Worm (Caenorhabditis elegans) whole organism, L2 larva: Measurements from ENCODE around the gene T06A1.1.

Experiments
- C34F6.9 ChIP-seq: fragments of 150-350 bp; optimal IDR thresholded peaks from 2 replicates; lab custom pipeline; 2014; ENCODE audit warnings: missing biosample characterization, missing genetic modification characterization
- Y55F3AM.14 ChIP-seq: fragments of 200-800 bp; sonication (Bioruptor generic); optimal IDR thresholded peaks from 2 replicates; lab custom pipeline; 2018; ENCODE audit warnings: mild to moderate bottlenecking, missing genetic modification characterization, missing compliant biosample characterization
- ZK546.5 ChIP-seq: sonication (generic microtip); optimal IDR thresholded peaks from 2 replicates; lab custom pipeline; 2017; ENCODE audit warnings: missing biosample characterization, missing genetic modification characterization
- alr-1 ChIP-seq: fragments of 150-350 bp; optimal IDR thresholded peaks from 2 replicates; lab custom pipeline; 2014; ENCODE audit warnings: missing biosample characterization, missing genetic modification characterization
- ama-1 ChIP-seq: fragments of 150-350 bp; optimal IDR thresholded peaks from 2 replicates; lab custom pipeline; 2018; ENCODE audit warnings: inconsistent platforms
- blmp-1 ChIP-seq: sonication (generic microtip); optimal IDR thresholded peaks from 2 replicates; lab custom pipeline; 2017; ENCODE audit warnings: missing genetic modification characterization, mild to moderate bottlenecking, missing compliant biosample characterization, antibody characterized with exemption, moderate library complexity; ENCODE audit not compliant: insufficient read depth
- ceh-16 ChIP-seq: fragments of 150-350 bp; optimal IDR thresholded peaks from 2 replicates; lab custom pipeline; 2014; ENCODE audit warnings: missing biosample characterization, missing genetic modification characterization
- dmd-4 ChIP-seq: sonication (generic microtip); optimal IDR thresholded peaks from 2 replicates; lab custom pipeline; 2017; ENCODE audit warnings: missing biosample characterization, missing genetic modification characterization
- egl-27 ChIP-seq: sonication (generic microtip); optimal IDR thresholded peaks from 3 replicates; lab custom pipeline; 2017; ENCODE audit warnings: missing biosample characterization, missing genetic modification reagents, missing genetic modification characterization
- elt-1 ChIP-seq: fragments of 150-350 bp; optimal IDR thresholded peaks from 2 replicates; lab custom pipeline; 2014; ENCODE audit warnings: missing biosample characterization, missing genetic modification characterization
- elt-3 ChIP-seq: sonication (generic microtip); optimal IDR thresholded peaks from 2 replicates; lab custom pipeline; 2017; ENCODE audit warnings: missing biosample characterization, missing genetic modification characterization
- fos-1 ChIP-seq: fragments of 150-350 bp; optimal IDR thresholded peaks from 2 replicates; lab custom pipeline; 2014; ENCODE audit warnings: missing biosample characterization, missing genetic modification characterization
- gmeb-1 ChIP-seq: fragments of 150-350 bp; optimal IDR thresholded peaks from 2 replicates; lab custom pipeline; 2014; ENCODE audit warnings: missing biosample characterization, missing genetic modification characterization
- lin-13 ChIP-seq: fragments of 150-350 bp; optimal IDR thresholded peaks from 2 replicates; lab custom pipeline; 2014; ENCODE audit warnings: missing biosample characterization, missing genetic modification reagents, missing genetic modification characterization
- lin-39 ChIP-seq: fragments of 150-350 bp; optimal IDR thresholded peaks from 2 replicates; lab custom pipeline; 2014; ENCODE audit warnings: missing biosample characterization, missing genetic modification reagents, missing genetic modification characterization
- mbf-1 ChIP-seq: sonication (generic microtip); optimal IDR thresholded peaks from 2 replicates; lab custom pipeline; 2017; ENCODE audit warnings: missing biosample characterization, missing genetic modification characterization
- mdl-1 ChIP-seq, 2 experiments: fragments of 150-350 bp in 1 of 2; sonication (generic microtip) in 1 of 2; optimal IDR thresholded peaks; 2 replicates each; lab custom pipeline; 2017; ENCODE audit warnings: missing biosample characterization in 2 of 2, missing genetic modification characterization in 2 of 2
- nhr-10 ChIP-seq: sonication (generic microtip); optimal IDR thresholded peaks from 2 replicates; lab custom pipeline; 2017; ENCODE audit warnings: missing biosample characterization, missing genetic modification characterization
- nhr-11 ChIP-seq: fragments of 150-350 bp; optimal IDR thresholded peaks from 2 replicates; lab custom pipeline; 2014; ENCODE audit warnings: missing biosample characterization, missing genetic modification characterization
- nhr-129 ChIP-seq: fragments of 150-350 bp; optimal IDR thresholded peaks from 2 replicates; lab custom pipeline; 2014; ENCODE audit warnings: missing biosample characterization, missing genetic modification characterization
- nhr-21 ChIP-seq: fragments of 150-350 bp; optimal IDR thresholded peaks from 2 replicates; lab custom pipeline; 2014; ENCODE audit warnings: missing biosample characterization, missing genetic modification characterization
- nhr-23 ChIP-seq: fragments of 150-350 bp; optimal IDR thresholded peaks from 2 replicates; lab custom pipeline; 2014; ENCODE audit warnings: missing biosample characterization, missing genetic modification reagents, missing genetic modification characterization
- nhr-237 ChIP-seq: fragments of 150-350 bp; optimal IDR thresholded peaks from 2 replicates; lab custom pipeline; 2014; ENCODE audit warnings: missing biosample characterization, missing genetic modification characterization
- nhr-25 ChIP-seq: fragments of 150-350 bp; sonication (generic microtip); optimal IDR thresholded peaks from 3 replicates; lab custom pipeline; 2014; ENCODE audit warnings: missing biosample characterization, missing genetic modification characterization
- nhr-6 ChIP-seq: fragments of 150-350 bp; optimal IDR thresholded peaks from 2 replicates; lab custom pipeline; 2014; ENCODE audit warnings: missing biosample characterization, missing genetic modification characterization
- nhr-77 ChIP-seq: fragments of 150-350 bp; optimal IDR thresholded peaks from 2 replicates; lab custom pipeline; 2014; ENCODE audit warnings: missing biosample characterization, missing genetic modification characterization
- sem-4 ChIP-seq: fragments of 150-350 bp; optimal IDR thresholded peaks from 2 replicates; lab custom pipeline; 2014; ENCODE audit warnings: missing biosample characterization, missing genetic modification reagents, missing genetic modification characterization
- sma-3 ChIP-seq: sonication (generic microtip); optimal IDR thresholded peaks from 2 replicates; lab custom pipeline; 2016; ENCODE audit warnings: missing genetic modification reagents, missing genetic modification characterization, missing compliant biosample characterization
- sma-9 ChIP-seq, 2 experiments: fragments of 150-350 bp in 1 of 2; sonication (generic microtip) in 1 of 2; optimal IDR thresholded peaks; 2 replicates each; lab custom pipeline; 2014 to 2016; ENCODE audit warnings: missing genetic modification characterization in 2 of 2, mild to moderate bottlenecking in 1 of 2, missing biosample characterization in 1 of 2, missing compliant biosample characterization in 1 of 2, missing genetic modification reagents in 1 of 2, moderate library complexity in 1 of 2
- snpc-4 ChIP-seq: fragments of 150-350 bp; optimal IDR thresholded peaks from 2 replicates; lab custom pipeline; 2014; ENCODE audit warnings: missing biosample characterization, missing genetic modification characterization
- unc-55 ChIP-seq: fragments of 150-350 bp; sonication (generic microtip); optimal IDR thresholded peaks from 3 replicates; lab custom pipeline; 2014; ENCODE audit warnings: missing biosample characterization, missing genetic modification reagents, missing genetic modification characterization
- unc-62 ChIP-seq: fragments of 150-350 bp; optimal IDR thresholded peaks from 2 replicates; lab custom pipeline; 2014; ENCODE audit warnings: missing biosample characterization, missing genetic modification reagents, missing genetic modification characterization
- zag-1 ChIP-seq: fragments of 150-350 bp; optimal IDR thresholded peaks from 2 replicates; lab custom pipeline; 2014; ENCODE audit warnings: missing biosample characterization, missing genetic modification characterization
- ztf-1 ChIP-seq: fragments of 200-800 bp; sonication (Bioruptor generic); conservative IDR thresholded peaks from 2 replicates; pipeline ENCODE4 v1.3.6; 2022; ENCODE audit warnings: missing genetic modification characterization, missing compliant biosample characterization

Gene T06A1.1

DNA sequence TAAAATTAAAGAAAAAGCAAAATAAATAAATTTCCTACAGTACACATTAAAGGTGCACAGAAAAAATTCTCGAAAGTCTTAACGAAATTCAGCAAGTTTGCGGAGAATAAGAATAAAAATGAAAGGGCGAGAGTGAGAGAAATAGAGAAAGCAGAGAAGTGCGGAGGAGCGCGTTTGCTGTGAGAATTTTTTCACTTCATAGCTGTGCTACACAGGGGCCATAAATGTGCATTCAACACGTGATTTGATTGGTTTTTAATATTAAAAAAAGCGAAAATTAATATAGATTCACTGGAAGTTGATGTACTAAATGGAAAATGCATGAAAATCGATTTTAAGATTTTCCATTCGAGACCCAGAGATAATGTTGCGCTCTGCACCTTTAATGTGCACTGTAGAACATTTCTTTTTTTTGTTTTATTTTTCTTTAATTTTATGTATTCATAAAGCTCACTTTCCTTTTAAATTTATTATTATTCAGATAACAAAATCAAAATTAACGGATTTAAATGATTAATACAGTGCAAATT lies 7.3 kb downstream of the T06A1.1 start, which contains the start of gene Y32G9A.2:
Gene Y32G9A.2, plus strand, starts transcription at position 480 of the 530 bp plus-strand sequence.
- TF ChIP-seq unc-55 (GFP tag; lab: Kevin White, UChicago) (peak; percentile 62), C34F6.9 (tag; lab: Kevin White, UChicago) (peak; percentile 67), egl-27 (tag; lab: Kevin White, UChicago) (no peak), gmeb-1 (tag; lab: Kevin White, UChicago) (peak; percentile 41), sma-9 (GFP tag; optimal IDR thresholded peaks at IDR 0.05; lab: Kevin White, UChicago) (no peak), sma-9 (tag; optimal IDR thresholded peaks at IDR 0.05; lab: Kevin White, UChicago) (no peak), nhr-77 (tag; lab: Kevin White, UChicago) (no peak), lin-13 (GFP tag; lab: Kevin White, UChicago) (peak; percentile 34), nhr-129 (tag; lab: Kevin White, UChicago) (peak; percentile 50)

DNA sequence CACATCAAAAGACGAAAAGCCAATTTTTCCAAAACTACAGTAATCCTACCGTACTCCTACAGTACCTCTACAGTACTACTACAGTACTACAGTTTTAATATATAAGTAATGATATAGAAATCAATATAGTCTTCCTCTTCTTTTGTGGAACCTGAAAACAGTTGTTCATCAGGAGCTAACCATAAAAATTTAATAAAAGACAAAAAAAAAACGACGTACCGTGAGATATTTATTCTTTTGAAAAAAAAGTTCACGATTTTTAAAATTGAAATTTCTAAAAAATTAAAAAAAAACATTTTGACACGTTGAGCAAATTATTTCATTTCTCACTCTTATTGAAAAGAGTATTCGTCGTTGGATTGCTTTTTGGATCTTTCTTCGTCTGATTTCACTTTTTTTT lies 14.3 kb downstream of the T06A1.1 start, which contains the start of gene Y32G9A.3:
Gene Y32G9A.3, plus strand, starts transcription at position 301 of the 400 bp plus-strand sequence.
- TF ChIP-seq nhr-11 (tag; lab: Kevin White, UChicago): no peak
- TF ChIP-seq C34F6.9 (tag; lab: Kevin White, UChicago): no peak
- no peak for TF ChIP-seq nhr-6
- no peak for TF ChIP-seq unc-62 (GFP tag; lab: Kevin White, UChicago)
- no peak for TF ChIP-seq lin-39
- TF ChIP-seq ztf-1 (GFP tag; lab: Robert Waterston, UW): no peak
- TF ChIP-seq snpc-4 (tag; lab: Kevin White, UChicago): no peak
- no peak for TF ChIP-seq mdl-1 (tag; optimal IDR thresholded peaks at IDR 0.05; lab: Kevin White, UChicago)
- no peak for TF ChIP-seq lin-13 (GFP tag; lab: Kevin White, UChicago)
- no peak for TF ChIP-seq nhr-25 (tag; lab: Kevin White, UChicago)
- no peak for TF ChIP-seq ceh-16 (tag; lab: Kevin White, UChicago)

DNA sequence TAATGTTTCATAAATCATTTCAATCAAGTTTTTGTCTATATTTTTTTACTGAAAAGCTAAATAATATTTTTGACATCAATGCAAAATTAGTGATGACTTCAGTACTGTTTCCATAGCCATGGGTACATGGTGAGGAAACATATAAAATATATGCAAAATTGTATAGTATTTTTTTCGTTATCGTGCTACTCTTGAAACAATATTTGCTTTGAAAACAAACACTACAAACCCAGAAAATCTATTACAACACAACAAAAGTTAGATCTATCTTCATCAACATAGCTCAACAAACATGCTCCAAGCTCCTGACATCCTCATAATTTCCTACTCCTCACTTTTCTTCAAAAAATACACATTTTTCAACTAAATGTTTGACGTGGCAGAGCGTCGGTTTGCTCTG lies 16.8 kb downstream of the T06A1.1 start, which contains the start of gene srp-3:
Gene srp-3, plus strand, starts transcription at position 301 of the 400 bp plus-strand sequence.
- TF ChIP-seq nhr-23 (tag; lab: Kevin White, UChicago): no peak
- TF ChIP-seq nhr-11 (tag; lab: Kevin White, UChicago): no peak
- TF ChIP-seq alr-1: no peak
- no peak for TF ChIP-seq mbf-1 (tag; lab: Kevin White, UChicago)
- TF ChIP-seq sem-4 (tag; lab: Kevin White, UChicago): no peak
- TF ChIP-seq gmeb-1 (tag; lab: Kevin White, UChicago): no peak
- no peak for TF ChIP-seq nhr-6
- TF ChIP-seq nhr-10 (tag; lab: Kevin White, UChicago): no peak
- TF ChIP-seq nhr-237: no peak
- TF ChIP-seq elt-3 (tag; lab: Kevin White, UChicago): no peak
- TF ChIP-seq ceh-16 (tag; lab: Kevin White, UChicago): no peak
- no peak for TF ChIP-seq ZK546.5 (tag; lab: Kevin White, UChicago)
- TF ChIP-seq zag-1 (tag; lab: Kevin White, UChicago): no peak
- no peak for TF ChIP-seq elt-1 (tag; lab: Kevin White, UChicago)

DNA sequence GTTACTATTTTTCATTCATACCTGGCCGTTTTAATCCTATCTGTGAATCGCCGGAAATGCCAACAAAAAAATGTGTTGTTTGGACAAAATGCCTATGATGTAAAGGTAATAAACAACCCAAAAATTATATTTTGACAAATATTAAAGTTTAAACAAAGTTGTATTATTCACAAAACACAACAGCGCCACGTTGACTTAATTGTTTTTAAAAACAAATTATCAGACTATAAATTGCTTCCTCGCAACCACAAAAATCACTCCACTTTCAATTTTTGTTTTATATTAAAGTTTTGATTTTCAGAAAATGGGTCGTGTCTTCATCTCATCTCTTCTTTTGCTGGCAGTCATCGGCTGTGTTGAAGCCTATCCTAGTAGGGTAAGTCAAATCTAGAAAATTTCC lies 18.0 kb downstream of the T06A1.1 start, which contains the start of gene Y32G9A.5:
Gene Y32G9A.5, plus strand, starts transcription at position 301 of the 400 bp plus-strand sequence.
- TF ChIP-seq unc-55 (GFP tag; lab: Kevin White, UChicago) (no peak), ama-1 (lab: Kevin White, UChicago) (no peak), nhr-10 (tag; lab: Kevin White, UChicago) (no peak), fos-1 (tag; lab: Kevin White, UChicago) (no peak), blmp-1 (tag; lab: Kevin White, UChicago) (no peak), egl-27 (tag; lab: Kevin White, UChicago) (no peak), dmd-4 (tag; lab: Kevin White, UChicago) (no peak), elt-3 (tag; lab: Kevin White, UChicago) (no peak), unc-62 (GFP tag; lab: Kevin White, UChicago) (no peak), ztf-1 (GFP tag; lab: Robert Waterston, UW) (no peak), ZK546.5 (tag; lab: Kevin White, UChicago) (no peak), Y55F3AM.14 (GFP tag; lab: Kevin White, UChicago) (no peak), nhr-21 (tag; lab: Kevin White, UChicago) (no peak), sma-3 (GFP tag; lab: Kevin White, UChicago) (no peak)
